Worm (Caenorhabditis elegans) whole organism, L1 larva: ENCODE results near the gene T07A5.1.

ENCODE experiments used
- nhr-28 ChIP-seq: fragments of 150-350 bp; optimal IDR thresholded peaks from 2 replicates; lab custom pipeline; 2014; ENCODE audit warnings: missing biosample characterization, missing genetic modification characterization
- pag-3 ChIP-seq: sonication (generic microtip); optimal IDR thresholded peaks from 2 replicates; lab custom pipeline; 2017; ENCODE audit warnings: missing genetic modification characterization, mild to moderate bottlenecking, missing compliant biosample characterization, antibody characterized with exemption, borderline replicate concordance; ENCODE audit not compliant: insufficient read depth
- unc-62 ChIP-seq: fragments of 150-350 bp; optimal IDR thresholded peaks from 2 replicates; lab custom pipeline; 2014; ENCODE audit warnings: missing biosample characterization, missing genetic modification reagents, missing genetic modification characterization

- no peak for TF ChIP-seq pag-3 (tag; lab: Kevin White, UChicago)
- no peak for TF ChIP-seq nhr-28 (tag; lab: Kevin White, UChicago)
- TF ChIP-seq unc-62 (GFP tag; lab: Kevin White, UChicago): no peak
Observed at ce11 chrIII:10341758-10342157, 35.8 kb upstream of the T07A5.1 start, which contains the start of gene tbx-9.
